Worm (Caenorhabditis elegans): ENCODE data around the gene Y62E10A.13.

DNA sequence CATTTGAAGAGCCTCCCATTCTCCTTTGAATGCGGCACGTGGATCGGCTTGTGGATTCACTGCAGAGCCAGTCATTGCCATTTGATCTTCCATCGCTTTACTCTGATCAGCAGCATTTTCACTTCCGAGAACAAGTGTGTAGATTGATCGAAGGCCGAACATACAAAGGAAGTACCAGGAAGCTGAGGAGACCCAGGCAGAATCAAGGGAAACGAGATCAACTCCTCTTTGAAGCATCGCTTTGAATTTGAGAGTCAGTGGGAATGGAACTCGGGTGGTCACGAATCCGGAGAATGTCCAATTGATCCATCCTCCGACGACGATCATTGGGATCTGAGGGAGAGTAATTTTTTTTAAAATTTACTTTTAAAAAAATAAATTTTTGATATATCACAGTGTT lies 18.3 kb downstream of the Y62E10A.13 start:
- no peak for TF ChIP-seq him-1 (tag; optimal IDR thresholded peaks at IDR 0.05)
- TF ChIP-seq W03F9.2 (tag; optimal IDR thresholded peaks at IDR 0.05) = no peak
- TF ChIP-seq dao-5 (tag; optimal IDR thresholded peaks at IDR 0.05) = no peak

Measured in whole organism, L4/young adult.